Worm (Caenorhabditis elegans) whole organism, young adult: ENCODE measurements around the gene lgc-49.

Source experiments
- C17E4.6 ChIP-seq: fragments of 200-800 bp; sonication (Bioruptor generic); IDR thresholded peaks from 2 replicates; pipeline ENCODE4 v1.3.6; 2022; ENCODE audit warnings: missing genetic modification reagents, missing genetic modification characterization, missing compliant biosample characterization
- F33H1.4 ChIP-seq: fragments of 200-800 bp; sonication (Bioruptor generic); IDR thresholded peaks from 2 replicates; pipeline ENCODE4 v1.3.6; 2022; ENCODE audit warnings: missing genetic modification reagents, missing genetic modification characterization, missing compliant biosample characterization
- F37B4.10 ChIP-seq: fragments of 200-800 bp; sonication (Bioruptor generic); IDR thresholded peaks from 2 replicates; pipeline ENCODE4 v1.3.6; 2022; ENCODE audit warnings: missing genetic modification characterization, missing compliant biosample characterization
- F49E8.2 ChIP-seq: sonication (generic microtip); optimal IDR thresholded peaks from 3 replicates; lab custom pipeline; 2017; ENCODE audit warnings: missing genetic modification characterization, mild to moderate bottlenecking, missing compliant biosample characterization, antibody characterized with exemption, moderate library complexity; ENCODE audit not compliant: insufficient read depth
- F57A8.1 ChIP-seq: fragments of 200-800 bp; sonication (Bioruptor generic); optimal IDR thresholded peaks from 2 replicates; lab custom pipeline; 2018; ENCODE audit warnings: mild to moderate bottlenecking, missing genetic modification characterization, moderate library complexity, missing compliant biosample characterization
- Y53F4B.3 ChIP-seq: fragments of 200-800 bp; sonication (Bioruptor generic); IDR thresholded peaks from 2 replicates; pipeline ENCODE4 v1.3.6; 2022; ENCODE audit warnings: missing genetic modification reagents, missing genetic modification characterization, missing compliant biosample characterization
- Y67H2A.10 ChIP-seq: fragments of 200-800 bp; sonication (Bioruptor generic); conservative IDR thresholded peaks from 2 replicates; pipeline ENCODE4 v1.3.6; 2022; ENCODE audit warnings: missing genetic modification reagents, missing genetic modification characterization, missing compliant biosample characterization
- akir-1 ChIP-seq: fragments of 200-800 bp; sonication (Bioruptor generic); optimal IDR thresholded peaks from 2 replicates; lab custom pipeline; 2018; ENCODE audit warnings: mild to moderate bottlenecking, missing genetic modification characterization, moderate library complexity, missing compliant biosample characterization
- attf-5 ChIP-seq: fragments of 200-800 bp; sonication (Bioruptor generic); optimal IDR thresholded peaks from 2 replicates; lab custom pipeline; 2018; ENCODE audit warnings: mild to moderate bottlenecking, missing genetic modification characterization, missing compliant biosample characterization
- cebp-1 ChIP-seq, 2 experiments: fragments of 200-800 bp in 1 of 2; sonication (Bioruptor generic) in 1 of 2; sonication (generic microtip) in 1 of 2; IDR thresholded peaks in 1 of 2; optimal IDR thresholded peaks in 1 of 2; 2 replicates each; pipeline versions ENCODE4 v1.3.6 to Lab custom; 2017 to 2022; ENCODE audit warnings: missing compliant biosample characterization in 2 of 2, missing genetic modification characterization in 2 of 2, mild to moderate bottlenecking in 1 of 2, missing genetic modification reagents in 1 of 2, moderate library complexity in 1 of 2
- ceh-100 ChIP-seq: fragments of 200-800 bp; sonication (Bioruptor generic); IDR thresholded peaks from 2 replicates; pipeline ENCODE4 v1.3.6; 2022; ENCODE audit warnings: missing genetic modification reagents, missing genetic modification characterization, missing compliant biosample characterization
- ceh-40 ChIP-seq: fragments of 200-800 bp; sonication (Bioruptor generic); IDR thresholded peaks from 2 replicates; pipeline ENCODE4 v1.3.6; 2022; ENCODE audit warnings: missing genetic modification characterization, missing compliant biosample characterization
- ceh-58 ChIP-seq: fragments of 200-800 bp; sonication (Bioruptor generic); IDR thresholded peaks from 2 replicates; pipeline ENCODE4 v1.3.6; 2022; ENCODE audit warnings: missing genetic modification characterization, missing compliant biosample characterization
- ceh-79 ChIP-seq: sonication (generic microtip); optimal IDR thresholded peaks from 2 replicates; lab custom pipeline; 2017; ENCODE audit warnings: mild to moderate bottlenecking, missing genetic modification characterization, missing compliant biosample characterization
- chd-7 ChIP-seq: sonication (generic microtip); optimal IDR thresholded peaks from 2 replicates; lab custom pipeline; 2016; ENCODE audit warnings: mild to moderate bottlenecking, missing genetic modification characterization, moderate library complexity, missing compliant biosample characterization
- efl-1 ChIP-seq: fragments of 150-350 bp; optimal IDR thresholded peaks from 2 replicates; lab custom pipeline; 2014; ENCODE audit warnings: missing biosample characterization, missing genetic modification reagents, missing genetic modification characterization
- egl-44 ChIP-seq: fragments of 200-800 bp; sonication (Bioruptor generic); IDR thresholded peaks from 2 replicates; pipeline ENCODE4 v1.3.6; 2022; ENCODE audit warnings: missing genetic modification reagents, missing genetic modification characterization, missing compliant biosample characterization
- egrh-3 ChIP-seq: fragments of 200-800 bp; sonication (Bioruptor generic); IDR thresholded peaks from 2 replicates; pipeline ENCODE4 v1.3.6; 2022; ENCODE audit warnings: missing genetic modification reagents, missing genetic modification characterization, missing compliant biosample characterization
- ekl-4 ChIP-seq: fragments of 200-800 bp; sonication (Bioruptor generic); IDR thresholded peaks from 2 replicates; pipeline ENCODE4 v1.3.6; 2022; ENCODE audit warnings: missing genetic modification reagents, missing genetic modification characterization, missing compliant biosample characterization
- hlh-12 ChIP-seq: sonication (generic microtip); optimal IDR thresholded peaks from 2 replicates; lab custom pipeline; 2016; ENCODE audit warnings: missing genetic modification characterization, missing compliant biosample characterization
- hlh-26 ChIP-seq: fragments of 200-800 bp; sonication (Bioruptor generic); conservative IDR thresholded peaks from 2 replicates; pipeline ENCODE4 v1.3.6; 2022; ENCODE audit warnings: missing genetic modification reagents, missing genetic modification characterization, missing compliant biosample characterization
- hmg-1.2 ChIP-seq: fragments of 200-800 bp; sonication (Bioruptor generic); IDR thresholded peaks from 2 replicates; pipeline ENCODE4 v1.3.6; 2022; ENCODE audit warnings: missing genetic modification reagents, missing genetic modification characterization, missing compliant biosample characterization
- hmg-20 ChIP-seq: fragments of 200-800 bp; sonication (Bioruptor generic); IDR thresholded peaks from 2 replicates; pipeline ENCODE4 v1.3.6; 2022; ENCODE audit warnings: missing genetic modification reagents, missing genetic modification characterization, missing compliant biosample characterization
- hrde-1 ChIP-seq: sonication (generic microtip); optimal IDR thresholded peaks from 2 replicates; lab custom pipeline; 2016; ENCODE audit warnings: missing genetic modification characterization, mild to moderate bottlenecking, missing compliant biosample characterization, moderate library complexity, missing genotype, missing genetic modification reagents, borderline replicate concordance
- hsf-1 ChIP-seq: fragments of 200-800 bp; sonication (Bioruptor generic); IDR thresholded peaks from 2 replicates; pipeline ENCODE4 v1.3.6; 2022; ENCODE audit warnings: missing genetic modification reagents, missing genetic modification characterization, missing compliant biosample characterization
- let-526 ChIP-seq: fragments of 200-800 bp; sonication (Bioruptor generic); IDR thresholded peaks from 2 replicates; pipeline ENCODE4 v1.3.6; 2022; ENCODE audit warnings: missing genetic modification reagents, missing genetic modification characterization, missing compliant biosample characterization
- lsl-1 ChIP-seq: fragments of 200-800 bp; sonication (Bioruptor generic); optimal IDR thresholded peaks from 2 replicates; lab custom pipeline; 2018; ENCODE audit warnings: mild to moderate bottlenecking, missing genetic modification characterization, moderate library complexity, missing compliant biosample characterization
- madf-3 ChIP-seq: fragments of 200-800 bp; sonication (Bioruptor generic); IDR thresholded peaks from 2 replicates; pipeline ENCODE4 v1.3.6; 2022; ENCODE audit warnings: missing genetic modification reagents, missing genetic modification characterization, missing compliant biosample characterization
- mel-28 ChIP-seq: sonication (generic microtip); optimal IDR thresholded peaks from 2 replicates; lab custom pipeline; 2016; ENCODE audit warnings: borderline replicate concordance, mild to moderate bottlenecking, missing genetic modification characterization, missing compliant biosample characterization
- nhr-120 ChIP-seq: fragments of 200-800 bp; sonication (Bioruptor generic); IDR thresholded peaks from 2 replicates; pipeline ENCODE4 v1.3.6; 2022; ENCODE audit warnings: missing genetic modification characterization, missing compliant biosample characterization
- rcor-1 ChIP-seq: fragments of 200-800 bp; sonication (Bioruptor generic); IDR thresholded peaks from 2 replicates; pipeline ENCODE4 v1.3.6; 2022; ENCODE audit warnings: missing genetic modification reagents, missing genetic modification characterization, missing compliant biosample characterization
- rec-8 ChIP-seq, 2 experiments: sonication (generic microtip); optimal IDR thresholded peaks; 2 replicates each; lab custom pipeline; 2016; ENCODE audit warnings: mild to moderate bottlenecking in 2 of 2, missing genetic modification characterization in 2 of 2, missing genetic modification reagents in 2 of 2, missing genotype in 2 of 2, missing biosample characterization in 1 of 2, missing compliant biosample characterization in 1 of 2, moderate library complexity in 1 of 2
- rpc-1 ChIP-seq, 2 experiments: fragments of 150-350 bp in 1 of 2; sonication (generic microtip) in 1 of 2; optimal IDR thresholded peaks; 2 replicates each; lab custom pipeline; 2014 to 2018; ENCODE audit warnings: missing biosample characterization in 1 of 2, missing genetic modification characterization in 1 of 2, missing genetic modification reagents in 1 of 2, missing genotype in 1 of 2
- sdz-38 ChIP-seq: sonication (generic microtip); optimal IDR thresholded peaks from 2 replicates; lab custom pipeline; 2016; ENCODE audit warnings: missing genotype, missing genetic modification characterization, missing compliant biosample characterization
- snpc-1.3 ChIP-seq: sonication (generic microtip); optimal IDR thresholded peaks from 2 replicates; lab custom pipeline; 2017; ENCODE audit warnings: missing genetic modification characterization, mild to moderate bottlenecking, missing compliant biosample characterization, antibody characterized with exemption, moderate library complexity, missing genotype, missing genetic modification reagents; ENCODE audit not compliant: insufficient read depth
- snpc-4 ChIP-seq, 5 experiments: fragments of 150-350 bp in 1 of 5; sonication (generic microtip) in 4 of 5; optimal IDR thresholded peaks; 2 replicates each; lab custom pipeline; 2014 to 2018; ENCODE audit warnings: missing genetic modification characterization in 5 of 5, missing biosample characterization in 3 of 5, antibody characterized with exemption in 2 of 5, mild to moderate bottlenecking in 2 of 5, missing compliant biosample characterization in 2 of 5, missing genotype in 2 of 5, moderate library complexity in 2 of 5, missing genetic modification reagents in 1 of 5
- somi-1 ChIP-seq: fragments of 200-800 bp; sonication (Bioruptor generic); optimal IDR thresholded peaks from 2 replicates; lab custom pipeline; 2018; ENCODE audit warnings: mild to moderate bottlenecking, missing genetic modification characterization, missing compliant biosample characterization
- tlf-1 ChIP-seq: fragments of 200-800 bp; sonication (Bioruptor generic); optimal IDR thresholded peaks from 2 replicates; lab custom pipeline; 2018; ENCODE audit warnings: mild to moderate bottlenecking, missing genetic modification characterization, missing compliant biosample characterization
- unc-62 ChIP-seq: fragments of 150-350 bp; optimal IDR thresholded peaks from 2 replicates; lab custom pipeline; 2014; ENCODE audit warnings: missing biosample characterization, missing genetic modification reagents, missing genetic modification characterization
- ztf-18 ChIP-seq: sonication (generic microtip); optimal IDR thresholded peaks from 2 replicates; lab custom pipeline; 2016; ENCODE audit warnings: missing genotype, mild to moderate bottlenecking, missing genetic modification characterization, missing compliant biosample characterization

lgc-49 gene

DNA sequence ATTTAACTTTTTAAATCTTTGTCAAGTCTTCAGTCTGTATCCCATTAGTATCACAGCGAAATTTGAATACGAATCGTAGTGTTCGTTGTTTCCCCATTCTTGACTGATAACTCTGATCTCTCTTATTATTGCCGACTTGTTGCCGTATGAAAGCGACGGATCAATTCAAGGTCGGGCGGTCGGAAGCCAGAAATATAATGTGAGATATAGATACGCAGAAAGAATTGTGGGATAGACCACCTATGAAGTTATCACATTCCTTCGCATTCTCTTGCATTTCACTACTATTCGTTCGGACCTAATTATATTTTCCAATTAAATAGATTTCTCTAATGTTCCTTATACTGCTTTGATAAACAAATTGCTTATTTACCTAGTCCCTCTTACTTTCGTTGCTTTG is 42.1 kb upstream of the lgc-49 start:
- TF ChIP-seq F57A8.1 (GFP tag; lab: Kevin White, UChicago) (no peak), F49E8.2 (tag; lab: Kevin White, UChicago) (no peak), hrde-1 (tag; lab: Kevin White, UChicago) (no peak), unc-62 (GFP tag; lab: Kevin White, UChicago) (no peak)
- TF ChIP-seq, all 124 proteins: peak for 0

- TF ChIP-seq rcor-1 (GFP tag; lab: Robert Waterston, UW) (no peak), ceh-58 (GFP tag; lab: Robert Waterston, UW) (no peak), hlh-26 (GFP tag; lab: Robert Waterston, UW) (no peak), hmg-1.2 (no peak), ztf-18 (tag; lab: Kevin White, UChicago) (no peak), efl-1 (GFP tag; lab: Kevin White, UChicago) (no peak), sdz-38 (tag; lab: Kevin White, UChicago) (no peak), hsf-1 (GFP tag; lab: Robert Waterston, UW) (no peak), C17E4.6 (no peak), egl-44 (GFP tag; lab: Robert Waterston, UW) (no peak), Y53F4B.3 (GFP tag; lab: Robert Waterston, UW) (no peak), ceh-40 (no peak), let-526 (GFP tag; lab: Robert Waterston, UW) (no peak), ceh-79 (tag; lab: Kevin White, UChicago) (no peak), chd-7 (tag; lab: Kevin White, UChicago) (no peak), F33H1.4 (GFP tag; lab: Robert Waterston, UW) (no peak), akir-1 (GFP tag; lab: Kevin White, UChicago) (no peak), nhr-120 (GFP tag; lab: Robert Waterston, UW) (no peak), cebp-1 (GFP tag; IDR thresholded peaks at IDR 0.05; lab: Robert Waterston, UW) (no peak), cebp-1 (tag; optimal IDR thresholded peaks at IDR 0.05; lab: Kevin White, UChicago) (no peak)
These were observed 41.7 kb upstream of the lgc-49 start, which contains the start of gene T19C4.1 for ce11 chrV:11149405-11149804. Gene T19C4.1, plus strand, starts transcription at chrV:11149705.

DNA sequence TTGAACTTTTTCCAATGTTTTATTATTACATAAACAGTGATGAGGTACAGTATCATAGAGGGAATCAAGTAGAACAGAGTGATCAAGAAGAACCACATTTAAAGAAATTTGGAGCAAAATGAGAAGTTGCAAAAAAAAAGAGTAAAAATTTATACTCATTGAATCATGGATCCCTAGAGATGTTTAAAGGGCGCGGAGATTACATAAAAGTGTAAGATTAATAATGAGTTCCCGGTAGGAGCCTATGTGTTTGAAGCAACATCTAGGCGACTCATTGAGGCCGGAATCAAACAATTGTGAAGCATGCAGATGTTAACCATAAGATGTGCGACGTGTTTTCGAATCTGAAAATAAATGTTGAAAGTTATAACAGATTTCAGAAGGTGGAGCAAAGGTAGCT is 38.8 kb upstream of the lgc-49 start, which contains the start of gene srg-39:
srg-39 (minus strand) TSS at position 101 of the 400 bp plus-strand sequence.
- TF ChIP-seq ceh-100 = no peak
- no peak for TF ChIP-seq egrh-3 (GFP tag; lab: Robert Waterston, UW)
- TF ChIP-seq chd-7 (tag; lab: Kevin White, UChicago) = no peak
- no peak for TF ChIP-seq attf-5 (GFP tag; lab: Kevin White, UChicago)
- TF ChIP-seq tlf-1 (GFP tag; lab: Kevin White, UChicago) = no peak
- no peak for TF ChIP-seq hmg-20
- no peak for TF ChIP-seq ekl-4 (GFP tag; lab: Robert Waterston, UW)
- no peak for TF ChIP-seq snpc-4 (GFP tag; optimal IDR thresholded peaks at IDR 0.05; lab: Kevin White, UChicago)
- no peak for TF ChIP-seq snpc-4 (tag; optimal IDR thresholded peaks at IDR 0.05; lab: Kevin White, UChicago)
- no peak for TF ChIP-seq madf-3 (GFP tag; lab: Robert Waterston, UW)
- TF ChIP-seq Y67H2A.10 (GFP tag; lab: Robert Waterston, UW) = no peak
- no peak for TF ChIP-seq egl-44 (GFP tag; lab: Robert Waterston, UW)

DNA sequence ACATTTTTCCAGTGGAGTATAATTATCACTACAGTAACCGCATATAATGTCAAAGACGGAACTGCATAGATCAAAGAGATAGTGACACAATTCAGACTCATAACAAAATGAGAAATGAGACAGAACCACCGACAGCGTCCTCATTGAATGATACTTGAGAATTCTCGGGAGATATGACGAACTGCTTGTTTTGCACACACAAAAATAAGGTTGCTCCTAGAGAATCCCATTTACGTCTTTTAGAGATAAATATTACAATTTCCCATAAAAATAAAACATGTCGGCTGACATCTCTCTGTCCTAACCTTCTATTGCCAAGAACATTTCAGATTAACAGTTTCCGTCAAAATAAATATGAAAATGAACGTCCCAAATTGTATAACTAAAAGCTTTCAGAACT is 35.5 kb upstream of the lgc-49 start, which contains the start of gene srg-38:
srg-38 (minus strand) TSS at position 101 of the 400 bp plus-strand sequence.
- TF ChIP-seq somi-1 (GFP tag; lab: Kevin White, UChicago) (no peak), lsl-1 (GFP tag; lab: Kevin White, UChicago) (no peak), F37B4.10 (GFP tag; lab: Robert Waterston, UW) (no peak), snpc-1.3 (tag; lab: Kevin White, UChicago) (no peak), akir-1 (GFP tag; lab: Kevin White, UChicago) (no peak), hlh-12 (tag; lab: Kevin White, UChicago) (no peak), ekl-4 (GFP tag; lab: Robert Waterston, UW) (no peak), rec-8 (tag; optimal IDR thresholded peaks at IDR 0.05; lab: Kevin White, UChicago) (no peak), rpc-1 (optimal IDR thresholded peaks at IDR 0.05; lab: Kevin White, UChicago) (no peak), rpc-1 (tag; optimal IDR thresholded peaks at IDR 0.05; lab: Kevin White, UChicago) (no peak), mel-28 (tag; lab: Kevin White, UChicago) (no peak)
